Worm (Caenorhabditis elegans): ENCODE results near the gene C27A7.5.

DNA sequence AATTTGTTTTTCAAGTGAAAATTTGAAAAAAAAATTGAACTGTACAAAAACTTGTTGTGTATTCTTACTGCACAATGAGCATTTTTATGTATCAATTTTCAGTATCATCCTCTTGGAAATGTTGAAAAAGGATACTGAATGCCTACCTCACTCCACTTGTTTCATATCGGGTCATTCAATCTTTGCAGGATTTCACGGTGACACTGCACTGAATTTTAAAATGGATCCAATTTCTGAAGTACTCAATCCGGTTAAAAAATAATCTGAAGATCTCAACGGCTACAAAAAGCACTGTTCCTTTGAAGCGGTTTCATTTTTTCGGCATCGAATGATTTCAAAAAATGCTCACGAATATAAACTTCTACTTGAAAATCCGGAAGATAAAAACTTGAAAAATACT is 24.2 kb downstream of the C27A7.5 start:
- TF ChIP-seq sea-1 (GFP tag; conservative IDR thresholded peaks at IDR 0.05) (no peak), tbx-37 (GFP tag; conservative IDR thresholded peaks at IDR 0.05) (no peak), ama-1 (optimal IDR thresholded peaks at IDR 0.05) (no peak), flt-1 (GFP tag; IDR thresholded peaks at IDR 0.05) (no peak), ets-7 (tag; optimal IDR thresholded peaks at IDR 0.05) (no peak), hnd-1 (tag; optimal IDR thresholded peaks at IDR 0.05) (no peak), ceh-13 (GFP tag; optimal IDR thresholded peaks at IDR 0.05) (no peak), hmg-4 (GFP tag; optimal IDR thresholded peaks at IDR 0.05) (no peak), tbx-11 (GFP tag; IDR thresholded peaks at IDR 0.05) (no peak), ceh-36 (tag; optimal IDR thresholded peaks at IDR 0.05) (no peak), pes-1 (GFP tag; IDR thresholded peaks at IDR 0.05) (no peak), B0310.2 (tag; optimal IDR thresholded peaks at IDR 0.05) (no peak)
